Worm (Caenorhabditis elegans) whole organism, mixed stage, embryonic: Measurements from ENCODE around the gene skpo-1.
A peak's percentile ranks its signal among the peaks of the same experiment; 100 is the strongest.
"Not testable (repeated sequence)": the region's sequence is repeated elsewhere in the genome, so short reads cannot be mapped to it uniquely, and the experiment has no call there.

Experiments
- bed-3 ChIP-seq: fragments of 200-800 bp; sonication (Bioruptor generic); optimal IDR thresholded peaks from 3 replicates; lab custom pipeline; 2018; ENCODE audit warnings: mild to moderate bottlenecking, missing genetic modification characterization, moderate library complexity, missing compliant biosample characterization
- blmp-1 ChIP-seq: fragments of 150-350 bp; optimal IDR thresholded peaks from 2 replicates; lab custom pipeline; 2014; ENCODE audit warnings: missing biosample characterization, missing genetic modification characterization
- ceh-83 ChIP-seq: fragments of 200-800 bp; sonication (Bioruptor generic); optimal IDR thresholded peaks from 2 replicates; lab custom pipeline; 2018; ENCODE audit warnings: mild to moderate bottlenecking, missing genetic modification characterization, missing compliant biosample characterization
- ces-1 ChIP-seq: fragments of 150-350 bp; optimal IDR thresholded peaks from 2 replicates; lab custom pipeline; 2014; ENCODE audit warnings: missing biosample characterization, missing genetic modification reagents, missing genetic modification characterization
- cnd-1 ChIP-seq: fragments of 200-800 bp; sonication (Bioruptor generic); optimal IDR thresholded peaks from 2 replicates; lab custom pipeline; 2018; ENCODE audit warnings: mild to moderate bottlenecking, missing genetic modification characterization, missing compliant biosample characterization
- drap-1 ChIP-seq: fragments of 200-800 bp; sonication (Bioruptor generic); optimal IDR thresholded peaks from 3 replicates; lab custom pipeline; 2018; ENCODE audit warnings: mild to moderate bottlenecking, missing genetic modification characterization, missing compliant biosample characterization
- flh-1 ChIP-seq: fragments of 200-800 bp; sonication (Bioruptor generic); optimal IDR thresholded peaks from 2 replicates; lab custom pipeline; 2018; ENCODE audit warnings: mild to moderate bottlenecking, missing genetic modification characterization, moderate library complexity, missing compliant biosample characterization
- hlh-1 ChIP-seq: fragments of 150-350 bp; optimal IDR thresholded peaks from 2 replicates; lab custom pipeline; 2014; ENCODE audit warnings: missing biosample characterization, missing genetic modification reagents, missing genetic modification characterization
- lin-32 ChIP-seq: fragments of 200-800 bp; sonication (Bioruptor generic); optimal IDR thresholded peaks from 2 replicates; lab custom pipeline; 2018; ENCODE audit warnings: mild to moderate bottlenecking, missing genetic modification characterization, missing compliant biosample characterization
- lsy-2 ChIP-seq: fragments of 150-350 bp; optimal IDR thresholded peaks from 2 replicates; lab custom pipeline; 2014; ENCODE audit warnings: missing biosample characterization, missing genetic modification characterization
- mep-1 ChIP-seq: fragments of 150-350 bp; optimal IDR thresholded peaks from 2 replicates; lab custom pipeline; 2017; ENCODE audit warnings: missing biosample characterization, missing genetic modification reagents, missing genetic modification characterization, inconsistent platforms
- mls-2 ChIP-seq: sonication (generic microtip); optimal IDR thresholded peaks from 2 replicates; lab custom pipeline; 2016; ENCODE audit warnings: mild to moderate bottlenecking, missing genetic modification characterization, moderate library complexity, missing compliant biosample characterization
- nhr-12 ChIP-seq: fragments of 150-350 bp; optimal IDR thresholded peaks from 2 replicates; lab custom pipeline; 2014; ENCODE audit warnings: missing biosample characterization, missing genetic modification characterization
- nhr-2 ChIP-seq: fragments of 150-350 bp; optimal IDR thresholded peaks from 2 replicates; lab custom pipeline; 2014; ENCODE audit warnings: missing biosample characterization, missing genetic modification characterization
- nhr-28 ChIP-seq: fragments of 150-350 bp; optimal IDR thresholded peaks from 2 replicates; lab custom pipeline; 2014; ENCODE audit warnings: missing biosample characterization, missing genetic modification characterization
- nhr-76 ChIP-seq: sonication (generic microtip); optimal IDR thresholded peaks from 2 replicates; lab custom pipeline; 2017; ENCODE audit warnings: missing biosample characterization, missing genetic modification characterization
- sem-2 ChIP-seq: fragments of 200-800 bp; sonication (Bioruptor generic); optimal IDR thresholded peaks from 2 replicates; lab custom pipeline; 2018; ENCODE audit warnings: mild to moderate bottlenecking, missing genetic modification characterization, missing compliant biosample characterization
- sptf-1 ChIP-seq: sonication (generic microtip); optimal IDR thresholded peaks from 2 replicates; lab custom pipeline; 2017; ENCODE audit warnings: mild to moderate bottlenecking, missing genetic modification characterization, moderate library complexity, missing compliant biosample characterization
- tbx-8 ChIP-seq: fragments of 200-800 bp; sonication (Bioruptor generic); optimal IDR thresholded peaks from 2 replicates; lab custom pipeline; 2018; ENCODE audit warnings: mild to moderate bottlenecking, missing genetic modification characterization, moderate library complexity, missing compliant biosample characterization
- unc-120 ChIP-seq: sonication (generic microtip); optimal IDR thresholded peaks from 2 replicates; lab custom pipeline; 2017; ENCODE audit warnings: missing genetic modification characterization, missing compliant biosample characterization; ENCODE audit not compliant: poor library complexity, severe bottlenecking
- unc-62 ChIP-seq: fragments of 150-350 bp; optimal IDR thresholded peaks from 2 replicates; lab custom pipeline; 2014; ENCODE audit warnings: missing biosample characterization, missing genetic modification reagents, missing genetic modification characterization
- zip-8 ChIP-seq: fragments of 150-350 bp; optimal IDR thresholded peaks from 2 replicates; lab custom pipeline; 2014; ENCODE audit warnings: missing biosample characterization, missing genetic modification characterization

The skpo-1 gene

DNA sequence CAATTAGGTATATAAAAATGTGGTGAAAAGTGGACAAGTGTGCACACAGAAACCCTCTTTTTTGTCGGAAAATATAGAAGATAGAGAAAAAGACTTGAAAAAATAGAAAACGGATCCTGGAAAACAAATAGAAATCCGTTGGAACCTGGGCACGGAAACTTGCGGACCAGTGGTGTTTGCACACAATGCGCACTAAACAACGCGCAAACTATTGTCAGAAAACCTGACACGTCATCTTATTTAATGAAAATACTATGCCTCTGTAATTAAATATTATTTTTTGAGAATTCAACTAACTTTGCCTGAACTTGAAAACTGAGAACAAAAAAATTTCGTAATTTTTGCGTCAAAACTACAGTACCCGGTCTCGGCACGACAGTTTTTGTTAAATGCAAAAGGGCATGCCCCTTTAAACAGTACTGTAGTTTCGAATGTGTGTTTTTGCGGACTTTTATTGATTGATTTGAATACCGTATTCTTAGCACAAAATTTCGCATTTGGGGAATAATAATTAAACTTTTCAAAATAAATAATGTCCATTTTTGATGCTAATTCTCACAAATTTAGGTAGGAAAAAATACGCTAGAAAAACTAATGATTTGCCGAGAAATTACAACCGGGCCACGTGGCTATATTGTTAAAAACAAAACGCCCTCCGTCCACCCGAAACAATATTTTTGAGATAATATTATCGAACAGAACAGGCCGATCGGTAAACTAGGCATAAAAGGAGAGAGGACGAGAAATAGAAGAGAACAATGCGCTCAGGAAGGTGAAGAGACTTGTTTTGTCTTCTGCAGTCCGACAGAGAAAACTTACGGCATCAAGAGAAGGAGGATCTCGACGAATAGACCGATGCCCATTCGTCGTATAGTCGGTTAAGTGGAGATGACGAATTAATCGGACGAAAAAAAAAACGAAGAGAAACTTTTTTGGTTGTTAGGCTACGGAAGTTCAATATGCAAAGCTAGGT lies 24.6 kb upstream of the skpo-1 start:
- TF ChIP-seq lsy-2 (peak; percentile 43), zip-8 (tag; lab: Kevin White, UChicago) (peak; percentile 16), ceh-83 (GFP tag; lab: Kevin White, UChicago) (no peak)

DNA sequence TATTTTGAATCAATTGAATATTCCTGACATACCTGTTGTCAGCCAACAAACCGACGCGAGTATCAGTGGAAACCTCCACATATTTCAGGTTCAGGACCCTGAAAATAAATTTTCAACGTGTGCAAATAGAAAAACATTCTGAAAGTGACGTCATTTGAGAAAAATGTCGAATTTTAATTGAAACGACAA lies 24.0 kb upstream of the skpo-1 start, which contains the start of gene F14E5.2:
F14E5.2 (minus strand) TSS at position 101 of the 189 bp plus-strand sequence.
- TF ChIP-seq bed-3 (GFP tag; lab: Kevin White, UChicago) (no peak), unc-120 (tag; lab: Kevin White, UChicago) (no peak), ces-1 (no peak), ceh-83 (GFP tag; lab: Kevin White, UChicago) (no peak), hlh-1 (tag; lab: Kevin White, UChicago) (no peak), nhr-2 (no peak), zip-8 (tag; lab: Kevin White, UChicago) (no peak), lin-32 (GFP tag; lab: Kevin White, UChicago) (no peak), flh-1 (no peak), nhr-76 (tag; lab: Kevin White, UChicago) (no peak), drap-1 (GFP tag; lab: Kevin White, UChicago) (no peak), mep-1 (tag; lab: Kevin White, UChicago) (no peak), sptf-1 (tag; lab: Kevin White, UChicago) (no peak), nhr-28 (no peak), unc-62 (GFP tag; lab: Kevin White, UChicago) (no peak), nhr-12 (tag; lab: Kevin White, UChicago) (no peak)

DNA sequence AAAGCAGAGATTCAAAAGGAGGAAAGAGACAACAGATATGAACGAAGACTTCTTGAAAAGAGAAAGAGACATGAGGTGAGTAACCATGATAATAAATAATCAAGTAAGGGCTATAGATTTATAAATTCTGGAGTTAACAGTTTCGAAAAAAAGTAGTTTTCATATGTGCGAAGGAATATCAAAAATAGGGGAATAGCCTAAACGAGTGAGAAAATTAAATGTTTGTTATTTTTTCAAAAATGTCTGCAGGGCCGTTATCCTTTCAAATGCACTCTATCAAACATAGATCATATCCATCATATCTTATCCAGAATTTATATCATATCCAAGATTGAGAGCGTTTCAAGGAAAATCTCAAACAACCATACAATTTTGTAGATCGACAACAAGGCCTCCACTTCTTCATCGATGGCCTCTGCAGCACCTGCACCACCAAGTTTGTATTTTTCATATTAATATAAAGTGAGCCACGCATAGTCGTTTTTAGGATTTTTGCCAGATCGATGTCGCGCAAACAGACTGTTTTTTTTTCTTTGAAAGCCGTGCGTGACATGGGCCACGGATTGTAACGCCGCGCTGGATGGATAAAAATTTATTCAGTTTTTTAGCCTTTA lies 16.2 kb upstream of the skpo-1 start:
- TF ChIP-seq nhr-12 (tag; lab: Kevin White, UChicago) (no peak), lsy-2 (peak; percentile 76)

DNA sequence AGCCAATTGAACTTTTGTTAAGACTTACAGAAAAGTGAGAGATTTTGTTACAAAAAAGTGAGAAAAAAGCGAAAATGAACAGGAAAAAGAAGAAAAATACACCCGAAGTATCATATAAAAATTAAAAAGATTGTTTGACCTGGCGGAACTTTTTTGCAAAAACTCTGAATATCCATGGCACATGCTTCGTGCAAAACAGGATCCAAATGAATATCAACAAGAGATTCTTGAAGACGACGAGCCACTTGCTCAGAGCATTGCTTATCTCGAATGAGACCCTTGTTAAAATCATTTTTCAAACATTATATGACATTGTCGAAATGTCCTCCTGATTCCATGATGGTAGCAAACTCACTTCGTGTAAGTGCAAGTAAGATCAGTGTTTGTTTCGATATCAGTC lies 15.2 kb upstream of the skpo-1 start, which contains the start of gene F14E5.8:
F14E5.8 (plus strand) TSS at position 301 of the 400 bp plus-strand sequence.
- TF ChIP-seq tbx-8 (GFP tag; lab: Kevin White, UChicago); cnd-1 (tag; lab: Kevin White, UChicago); lin-32 (GFP tag; lab: Kevin White, UChicago): not testable (repeated sequence)

DNA sequence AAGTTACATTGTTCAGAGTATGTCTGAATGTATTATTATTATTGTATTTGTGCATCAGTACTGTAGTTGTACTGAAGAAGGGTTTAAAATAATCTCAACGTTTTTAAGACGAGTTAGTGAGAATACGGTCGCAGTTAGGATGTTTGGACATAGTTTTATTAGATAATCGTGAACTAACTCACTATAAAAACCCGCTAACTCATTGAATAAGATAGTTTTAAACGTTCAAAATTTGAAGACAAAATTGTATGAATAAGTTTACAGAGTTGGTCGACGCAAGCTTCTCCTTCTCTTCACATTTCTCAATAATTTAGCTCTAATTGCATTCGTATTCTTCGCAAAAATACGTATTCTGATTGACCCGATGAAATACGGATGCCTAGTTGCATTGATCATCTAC lies 14.4 kb upstream of the skpo-1 start:
- TF ChIP-seq blmp-1 (tag; lab: Kevin White, UChicago) (no peak), lsy-2 (peak; percentile 76)

DNA sequence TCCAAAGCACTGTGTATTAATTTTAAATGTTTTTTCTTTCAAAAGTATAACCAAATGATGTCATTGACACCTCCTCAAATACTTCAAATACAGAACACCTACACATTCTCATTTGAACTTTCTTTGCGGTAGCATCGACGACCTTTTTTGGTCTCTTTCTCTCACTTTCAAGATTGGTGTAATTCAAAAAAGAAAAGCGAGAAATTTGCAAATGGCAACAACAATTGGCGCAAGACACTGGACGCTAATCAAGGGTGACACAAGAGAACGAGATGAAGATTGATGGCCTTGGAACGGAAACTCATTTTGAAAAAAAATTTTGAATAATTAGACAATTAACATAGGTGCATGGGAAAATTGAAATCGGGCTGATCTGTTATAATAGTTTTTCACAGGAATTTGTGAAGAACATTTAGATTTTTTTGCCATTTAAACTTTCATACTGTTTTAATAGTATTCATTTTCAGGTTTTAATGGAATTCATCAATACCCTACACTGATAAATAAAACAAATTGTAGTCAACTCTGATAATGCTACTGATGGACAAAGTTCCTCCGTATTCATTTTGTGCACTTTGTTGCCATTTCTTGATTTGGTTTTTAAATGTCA lies 12.5 kb upstream of the skpo-1 start, which contains the start of gene fdgt-2:
fdgt-2 (plus strand) TSS at position 560 of the 610 bp plus-strand sequence.
- TF ChIP-seq hlh-1 (tag; lab: Kevin White, UChicago) (no peak), drap-1 (GFP tag; lab: Kevin White, UChicago) (no peak), unc-62 (GFP tag; lab: Kevin White, UChicago) (peak; percentile 73)

DNA sequence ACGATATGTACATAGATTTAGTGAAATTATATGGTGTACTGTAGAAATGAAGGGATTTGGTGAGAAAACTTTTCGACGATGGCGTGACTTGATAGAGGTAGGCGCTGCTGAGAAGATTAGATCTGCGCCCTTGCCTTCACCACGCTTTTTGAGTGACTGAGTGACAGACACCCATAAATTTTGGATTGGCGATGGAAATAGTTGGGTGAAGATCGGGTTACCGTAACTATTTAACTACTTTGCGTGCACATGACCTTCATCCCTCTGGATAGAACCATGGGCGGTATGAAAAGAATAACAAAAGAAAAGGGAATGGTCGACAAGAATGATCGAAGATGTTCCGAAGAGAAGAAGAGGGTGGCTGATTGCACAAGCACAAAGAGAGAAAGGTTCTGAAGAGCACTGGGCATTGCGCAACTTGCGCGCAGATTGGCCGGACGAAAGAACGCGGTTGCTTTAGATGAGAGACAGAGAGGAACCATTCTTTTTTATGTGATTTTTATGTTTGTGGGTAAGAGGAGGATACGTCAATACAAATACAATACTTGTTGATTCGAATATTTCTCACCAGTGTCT lies 10.9 kb upstream of the skpo-1 start:
- peak; percentile 13 for TF ChIP-seq sem-2 (GFP tag; lab: Kevin White, UChicago)
- TF ChIP-seq nhr-28: no peak
- TF ChIP-seq nhr-2: peak; percentile 88
- TF ChIP-seq mls-2: peak; percentile 20
- TF ChIP-seq cnd-1 (tag; lab: Kevin White, UChicago): peak; percentile 17
- peak; percentile 89 for TF ChIP-seq zip-8 (tag; lab: Kevin White, UChicago)
